Worm (Caenorhabditis elegans): ENCODE results near the gene ZK856.11.

Gene ZK856.11

ce11 chrV:10174632-10175075 lies 30.1 kb downstream of the ZK856.11 start (continued):
- peak; percentile 55 for TF ChIP-seq nhr-21 (tag; optimal IDR thresholded peaks at IDR 0.05)
- TF ChIP-seq ceh-82 (tag; optimal IDR thresholded peaks at IDR 0.05) = no peak
- peak; percentile 59 for TF ChIP-seq Y55F3AM.14 (GFP tag; optimal IDR thresholded peaks at IDR 0.05)
- peak; percentile 60 for TF ChIP-seq unc-39 (tag; optimal IDR thresholded peaks at IDR 0.05)

DNA sequence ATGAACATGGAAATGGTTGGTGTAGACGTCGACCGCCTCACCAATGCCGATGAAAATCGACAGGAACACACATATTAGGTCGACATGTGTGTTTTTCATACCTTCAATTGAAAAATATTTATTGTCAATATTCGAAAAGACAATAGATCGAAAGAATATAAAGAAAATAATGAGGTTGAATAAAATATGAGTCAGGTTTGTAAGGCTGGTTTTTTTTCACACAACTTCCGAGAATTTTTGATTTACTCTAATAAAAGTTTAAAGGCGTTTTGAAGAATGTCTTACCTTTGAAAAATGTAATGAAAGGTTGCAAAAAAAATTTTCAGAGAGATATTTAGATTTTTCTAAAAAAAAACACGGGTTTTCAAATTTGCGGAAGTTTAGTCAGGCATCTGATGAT lies 31.1 kb downstream of the ZK856.11 start, which contains the start of gene egl-3:
Gene egl-3, minus strand, starts transcription at position 101 of the 400 bp plus-strand sequence.
- TF ChIP-seq unc-55 (GFP tag; optimal IDR thresholded peaks at IDR 0.05) = no peak
- TF ChIP-seq sem-4 (tag; optimal IDR thresholded peaks at IDR 0.05) = no peak
- TF ChIP-seq nhr-11 (tag; optimal IDR thresholded peaks at IDR 0.05) = no peak
- TF ChIP-seq ceh-16 (tag; optimal IDR thresholded peaks at IDR 0.05) = no peak
- no peak for TF ChIP-seq alr-1 (tag; optimal IDR thresholded peaks at IDR 0.05)
- TF ChIP-seq sma-9 (GFP tag; optimal IDR thresholded peaks at IDR 0.05) = no peak
- TF ChIP-seq sma-9 (tag; optimal IDR thresholded peaks at IDR 0.05) = no peak
- no peak for TF ChIP-seq mbf-1 (tag; optimal IDR thresholded peaks at IDR 0.05)
- no peak for TF ChIP-seq Y55F3AM.14 (GFP tag; optimal IDR thresholded peaks at IDR 0.05)
- no peak for TF ChIP-seq lin-13 (GFP tag; optimal IDR thresholded peaks at IDR 0.05)
- TF ChIP-seq nhr-10 (tag; optimal IDR thresholded peaks at IDR 0.05) = no peak
- no peak for TF ChIP-seq unc-39 (tag; optimal IDR thresholded peaks at IDR 0.05)
- no peak for TF ChIP-seq mab-5 (tag; optimal IDR thresholded peaks at IDR 0.05)
- no peak for TF ChIP-seq unc-62 (GFP tag; optimal IDR thresholded peaks at IDR 0.05)
- TF ChIP-seq nhr-21 (tag; optimal IDR thresholded peaks at IDR 0.05) = no peak
- no peak for TF ChIP-seq nhr-25 (tag; optimal IDR thresholded peaks at IDR 0.05)
- TF ChIP-seq nhr-237 (tag; optimal IDR thresholded peaks at IDR 0.05) = no peak
- no peak for TF ChIP-seq elt-1 (tag; optimal IDR thresholded peaks at IDR 0.05)
- no peak for TF ChIP-seq ama-1 (optimal IDR thresholded peaks at IDR 0.05)
- no peak for TF ChIP-seq nhr-77 (tag; optimal IDR thresholded peaks at IDR 0.05)
- no peak for TF ChIP-seq zag-1 (tag; optimal IDR thresholded peaks at IDR 0.05)

DNA sequence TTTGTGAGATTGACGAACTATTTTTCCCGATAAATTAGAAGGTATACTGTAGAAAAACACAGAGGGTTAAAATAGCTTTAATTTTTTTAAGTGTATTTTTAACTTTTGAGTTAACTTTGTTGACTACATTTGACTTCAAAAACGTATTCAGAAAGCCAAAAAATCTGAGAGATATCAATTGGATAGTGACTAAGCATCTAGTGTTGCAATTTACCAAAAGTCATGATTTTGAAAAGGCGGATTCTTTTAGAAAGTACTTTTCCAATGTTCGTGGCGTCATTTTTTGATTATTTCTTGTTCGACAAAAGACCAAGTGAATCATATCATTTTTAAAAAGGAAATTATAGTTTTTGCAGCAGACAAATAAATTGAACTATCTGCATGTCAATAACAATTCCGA lies 35.9 kb downstream of the ZK856.11 start:
- peak; percentile 13 for TF ChIP-seq ztf-4 (tag; optimal IDR thresholded peaks at IDR 0.05)
- TF ChIP-seq mab-5 (tag; optimal IDR thresholded peaks at IDR 0.05) = no peak
- peak; percentile 8 for TF ChIP-seq nhr-237 (tag; optimal IDR thresholded peaks at IDR 0.05)
- TF ChIP-seq sma-3 (GFP tag; optimal IDR thresholded peaks at IDR 0.05) = no peak
- TF ChIP-seq ama-1 (optimal IDR thresholded peaks at IDR 0.05) = no peak
- TF ChIP-seq gmeb-1 (tag; optimal IDR thresholded peaks at IDR 0.05) = no peak
- TF ChIP-seq elt-3 (tag; optimal IDR thresholded peaks at IDR 0.05) = no peak
- no peak for TF ChIP-seq nhr-129 (tag; optimal IDR thresholded peaks at IDR 0.05)
- no peak for TF ChIP-seq peb-1 (tag; optimal IDR thresholded peaks at IDR 0.05)
- no peak for TF ChIP-seq lin-39 (tag; optimal IDR thresholded peaks at IDR 0.05)
- TF ChIP-seq lsy-2 (tag; optimal IDR thresholded peaks at IDR 0.05) = peak in 1 of 2 experiments; percentile 40
- no peak for TF ChIP-seq skn-1 (tag; optimal IDR thresholded peaks at IDR 0.05)
- peak; percentile 51 for TF ChIP-seq unc-55 (GFP tag; optimal IDR thresholded peaks at IDR 0.05)
- no peak for TF ChIP-seq unc-62 (GFP tag; optimal IDR thresholded peaks at IDR 0.05)
- TF ChIP-seq ztf-1 (GFP tag; conservative IDR thresholded peaks at IDR 0.05) = no peak
- TF ChIP-seq C34F6.9 (tag; optimal IDR thresholded peaks at IDR 0.05) = no peak
- peak; percentile 40 for TF ChIP-seq crh-2 (tag; optimal IDR thresholded peaks at IDR 0.05)

ce11 chrV:10166368-10166767 lies 38.4 kb downstream of the ZK856.11 start, which contains the start of gene C51E3.6:
Gene C51E3.6 (minus strand): TSS chrV:10166468.
- TF ChIP-seq nhr-25 (tag; optimal IDR thresholded peaks at IDR 0.05) = no peak
- no peak for TF ChIP-seq lin-13 (GFP tag; optimal IDR thresholded peaks at IDR 0.05)
- TF ChIP-seq mbf-1 (tag; optimal IDR thresholded peaks at IDR 0.05) = no peak
- TF ChIP-seq alr-1 (tag; optimal IDR thresholded peaks at IDR 0.05) = no peak
- TF ChIP-seq elt-3 (tag; optimal IDR thresholded peaks at IDR 0.05) = no peak
- TF ChIP-seq nhr-77 (tag; optimal IDR thresholded peaks at IDR 0.05) = no peak
- no peak for TF ChIP-seq elt-1 (tag; optimal IDR thresholded peaks at IDR 0.05)
- TF ChIP-seq skn-1 (tag; optimal IDR thresholded peaks at IDR 0.05) = no peak
- TF ChIP-seq R02D3.7 (tag; optimal IDR thresholded peaks at IDR 0.05) = no peak
- TF ChIP-seq ZK546.5 (tag; optimal IDR thresholded peaks at IDR 0.05) = no peak
- no peak for TF ChIP-seq sma-3 (GFP tag; optimal IDR thresholded peaks at IDR 0.05)
- TF ChIP-seq unc-39 (tag; optimal IDR thresholded peaks at IDR 0.05) = no peak
- TF ChIP-seq Y55F3AM.14 (GFP tag; optimal IDR thresholded peaks at IDR 0.05) = no peak
- TF ChIP-seq C34F6.9 (tag; optimal IDR thresholded peaks at IDR 0.05) = no peak
- no peak for TF ChIP-seq aly-2 (tag; optimal IDR thresholded peaks at IDR 0.05)
- TF ChIP-seq dmd-4 (tag; optimal IDR thresholded peaks at IDR 0.05) = no peak
- no peak for TF ChIP-seq nhr-21 (tag; optimal IDR thresholded peaks at IDR 0.05)
- no peak for TF ChIP-seq ztf-11 (tag; optimal IDR thresholded peaks at IDR 0.05)

Measured in whole organism, L2 larva.